Fruit fly (Drosophila melanogaster) whole organism, pupa: ENCODE data around the gene Yod1.

Source experiments
- CG10348 ChIP-seq: fragments of 200-800 bp; sonication (Bioruptor generic); IDR thresholded peaks from 2 replicates; pipeline ENCODE4 v1.3.6; 2022; ENCODE audit warnings: missing biosample characterization, missing genetic modification characterization
- CG12605 ChIP-seq: fragments of 200-800 bp; sonication (Bioruptor generic); IDR thresholded peaks from 2 replicates; pipeline ENCODE4 v1.3.6; 2022; ENCODE audit warnings: missing biosample characterization, missing genetic modification characterization
- CG13204 ChIP-seq: fragments of 200-800 bp; sonication (Bioruptor generic); optimal IDR thresholded peaks from 2 replicates; lab custom pipeline; 2018; ENCODE audit warnings: missing biosample characterization, mild to moderate bottlenecking, missing genetic modification characterization, moderate library complexity
- CG14655 ChIP-seq: fragments of 200-800 bp; sonication (Bioruptor generic); optimal IDR thresholded peaks from 3 replicates; lab custom pipeline; 2017; ENCODE audit warnings: mild to moderate bottlenecking, missing biosample characterization, missing genetic modification reagents, missing genetic modification characterization
- CG15710 ChIP-seq: fragments of 200-800 bp; sonication (Bioruptor generic); optimal IDR thresholded peaks from 2 replicates; lab custom pipeline; 2018; ENCODE audit warnings: missing biosample characterization, mild to moderate bottlenecking, missing genetic modification characterization, moderate library complexity
- CG17806 ChIP-seq: fragments of 200-800 bp; sonication (Bioruptor generic); optimal IDR thresholded peaks from 2 replicates; lab custom pipeline; 2018; ENCODE audit warnings: missing biosample characterization, mild to moderate bottlenecking, missing genetic modification characterization, moderate library complexity
- CG32121 ChIP-seq: fragments of 200-800 bp; sonication (Bioruptor generic); IDR thresholded peaks from 2 replicates; pipeline ENCODE4 v1.3.6; 2022; ENCODE audit warnings: missing biosample characterization, missing genetic modification characterization
- CG34367 ChIP-seq: fragments of 200-800 bp; sonication (Bioruptor generic); optimal IDR thresholded peaks from 2 replicates; lab custom pipeline; 2018; ENCODE audit warnings: missing biosample characterization, mild to moderate bottlenecking, missing genetic modification characterization
- CG4496 ChIP-seq: fragments of 200-800 bp; sonication (Bioruptor generic); IDR thresholded peaks from 3 replicates; pipeline ENCODE4 v1.3.6; 2022; ENCODE audit warnings: missing biosample characterization, missing genetic modification characterization
- CG8159 ChIP-seq: fragments of 200-800 bp; sonication (Bioruptor generic); optimal IDR thresholded peaks from 3 replicates; lab custom pipeline; 2018; ENCODE audit warnings: missing biosample characterization, mild to moderate bottlenecking, missing genetic modification characterization, moderate library complexity
- CG8301 ChIP-seq: fragments of 200-800 bp; sonication (Bioruptor generic); optimal IDR thresholded peaks from 2 replicates; lab custom pipeline; 2018; ENCODE audit warnings: missing biosample characterization, mild to moderate bottlenecking, missing genetic modification characterization
- CG9948 ChIP-seq: fragments of 200-800 bp; sonication (Bioruptor generic); optimal IDR thresholded peaks from 2 replicates; lab custom pipeline; 2018; ENCODE audit warnings: missing biosample characterization, mild to moderate bottlenecking, missing genetic modification characterization, moderate library complexity
- D1 ChIP-seq: fragments of 200-800 bp; sonication (Bioruptor generic); optimal IDR thresholded peaks from 2 replicates; lab custom pipeline; 2018; ENCODE audit warnings: missing biosample characterization, mild to moderate bottlenecking, missing genetic modification characterization, moderate library complexity
- EcR ChIP-seq: fragments of 200-800 bp; sonication (Bioruptor generic); optimal IDR thresholded peaks from 3 replicates; lab custom pipeline; 2019; ENCODE audit warnings: missing biosample characterization, missing genetic modification characterization, mild to moderate bottlenecking, moderate library complexity, missing genetic modification reagents
- Ets98B ChIP-seq: fragments of 200-800 bp; sonication (Bioruptor generic); IDR thresholded peaks from 2 replicates; pipeline ENCODE4 v1.3.6; 2022; ENCODE audit warnings: missing biosample characterization, missing genetic modification characterization
- Pif1A ChIP-seq: fragments of 200-800 bp; sonication (Bioruptor generic); optimal IDR thresholded peaks from 3 replicates; lab custom pipeline; 2016; ENCODE audit warnings: missing biosample characterization, missing genetic modification characterization
- Pif1B ChIP-seq: fragments of 200-800 bp; sonication (Bioruptor generic); optimal IDR thresholded peaks from 3 replicates; lab custom pipeline; 2016; ENCODE audit warnings: missing biosample characterization, missing genetic modification characterization
- Snoo ChIP-seq: fragments of 200-800 bp; sonication (Bioruptor generic); optimal IDR thresholded peaks from 3 replicates; lab custom pipeline; 2017; ENCODE audit warnings: missing biosample characterization, mild to moderate bottlenecking, missing genetic modification characterization, inconsistent platforms
- fd96Ca ChIP-seq: fragments of 200-800 bp; sonication (Bioruptor generic); IDR thresholded peaks from 3 replicates; pipeline ENCODE4 v1.3.6; 2022; ENCODE audit warnings: missing biosample characterization, missing genetic modification characterization
- gl ChIP-seq: fragments of 200-800 bp; sonication (Bioruptor generic); optimal IDR thresholded peaks from 2 replicates; lab custom pipeline; 2018; ENCODE audit warnings: missing biosample characterization, mild to moderate bottlenecking, missing genetic modification characterization
- rn ChIP-seq: fragments of 200-800 bp; sonication (Bioruptor generic); IDR thresholded peaks from 2 replicates; pipeline ENCODE4 v1.3.6; 2022; ENCODE audit warnings: missing biosample characterization, missing genetic modification characterization

Gene Yod1

dm6 chr3L:5141380-5142101 is 7.9 kb downstream of the Yod1 start, which contains the start of the genes Dhrs4 and Gdap1:
Gene Dhrs4 (minus strand): TSS chr3L:5141646.
Gene Gdap1 (plus strand): TSS chr3L:5141953.
- TF ChIP-seq fd96Ca (GFP tag; lab: Robert Waterston, UW) (0 out of 3 replicates have a peak, but pooled peaks have one; percentile 30), gl (tag; lab: Kevin White, UChicago) (peak; percentile 69), CG12605 (GFP tag; lab: Robert Waterston, UW) (no peak), Ets98B (GFP tag; lab: Robert Waterston, UW) (0 out of 2 replicates have a peak, but pooled peaks have one; percentile 18), Snoo (peak; percentile 9)

- TF ChIP-seq CG34367 (tag; lab: Kevin White, UChicago) (no peak), D1 (tag; lab: Kevin White, UChicago) (no peak), Ets98B (GFP tag; lab: Robert Waterston, UW) (no peak), CG13204 (GFP tag; lab: Kevin White, UChicago) (no peak), fd96Ca (GFP tag; lab: Robert Waterston, UW) (no peak), Pif1A (no peak), CG4496 (GFP tag; lab: Robert Waterston, UW) (no peak), EcR (GFP tag; lab: Kevin White, UChicago) (no peak), rn (GFP tag; lab: Robert Waterston, UW) (no peak), CG8301 (tag; lab: Kevin White, UChicago) (no peak), CG14655 (no peak), CG9948 (tag; lab: Kevin White, UChicago) (no peak), CG12605 (GFP tag; lab: Robert Waterston, UW) (no peak), CG10348 (no peak), Snoo (no peak)
These were observed 12.2 kb downstream of the Yod1 start, which contains the start of the genes Fitm and AlaRS-m for dm6 chr3L:5145814-5146244. Gene Fitm (minus strand): TSS chr3L:5146063. Gene AlaRS-m (plus strand): TSS chr3L:5146098.

- TF ChIP-seq CG4496 (GFP tag; lab: Robert Waterston, UW): peak; percentile 12; the same call in 1 of the 3 replicates
- TF ChIP-seq Pif1A: no peak
- peak; percentile 31 for TF ChIP-seq CG15710
- TF ChIP-seq, all 21 proteins: peak for 2
These were observed 18.7 kb downstream of the Yod1 start, which contains the start of the genes Gen and Srp54k for dm6 chr3L:5152354-5152806. Gene Gen (minus strand): TSS chr3L:5152376. Gene Srp54k (plus strand): TSS chr3L:5152678.

- TF ChIP-seq CG14655 (no peak), CG17806 (tag; lab: Kevin White, UChicago) (peak; percentile 51), CG34367 (tag; lab: Kevin White, UChicago) (no peak), CG4496 (GFP tag; lab: Robert Waterston, UW) (peak; percentile 68), gl (tag; lab: Kevin White, UChicago) (no peak), CG13204 (GFP tag; lab: Kevin White, UChicago) (no peak), CG9948 (tag; lab: Kevin White, UChicago) (no peak), D1 (tag; lab: Kevin White, UChicago) (no peak), CG10348 (no peak), Pif1B (GFP tag; lab: Kevin White, UChicago) (no peak), CG32121 (peak; percentile 49; the same call in 1 of the 2 replicates), CG12605 (GFP tag; lab: Robert Waterston, UW) (no peak), rn (GFP tag; lab: Robert Waterston, UW) (no peak), CG8301 (tag; lab: Kevin White, UChicago) (no peak), fd96Ca (GFP tag; lab: Robert Waterston, UW) (no peak), CG15710 (peak; percentile 52), Snoo (peak; percentile 44), Ets98B (GFP tag; lab: Robert Waterston, UW) (no peak), EcR (GFP tag; lab: Kevin White, UChicago) (no peak)
These were observed 21.4 kb downstream of the Yod1 start for dm6 chr3L:5154917-5155613.

- TF ChIP-seq fd96Ca (GFP tag; lab: Robert Waterston, UW) (no peak), CG10348 (no peak), Pif1B (GFP tag; lab: Kevin White, UChicago) (no peak), D1 (tag; lab: Kevin White, UChicago) (no peak), Ets98B (GFP tag; lab: Robert Waterston, UW) (no peak), gl (tag; lab: Kevin White, UChicago) (no peak), CG13204 (GFP tag; lab: Kevin White, UChicago) (no peak), CG8159 (tag; lab: Kevin White, UChicago) (no peak), CG8301 (tag; lab: Kevin White, UChicago) (no peak)
- TF ChIP-seq, all 21 proteins: peak for 0
These were observed 38.8 kb downstream of the Yod1 start for dm6 chr3L:5172470-5172869.

- peak; percentile 20 for TF ChIP-seq CG14655
- 0 out of 3 replicates have a peak, but pooled peaks have one; percentile 14 for TF ChIP-seq CG4496 (GFP tag; lab: Robert Waterston, UW)
- TF ChIP-seq CG13204 (GFP tag; lab: Kevin White, UChicago): peak; percentile 17
- no peak for TF ChIP-seq CG8301 (tag; lab: Kevin White, UChicago)
- TF ChIP-seq Snoo: no peak
- TF ChIP-seq EcR (GFP tag; lab: Kevin White, UChicago): peak; percentile 58
- TF ChIP-seq gl (tag; lab: Kevin White, UChicago): no peak
- TF ChIP-seq Ets98B (GFP tag; lab: Robert Waterston, UW): no peak
- no peak for TF ChIP-seq CG9948 (tag; lab: Kevin White, UChicago)
- no peak for TF ChIP-seq Pif1B (GFP tag; lab: Kevin White, UChicago)
These were observed 42.4 kb downstream of the Yod1 start for dm6 chr3L:5176071-5176470.
